Worm (Caenorhabditis elegans): ENCODE results near the gene magu-4.
A peak's percentile ranks its signal among the peaks of the same experiment; 100 is the strongest.

Gene magu-4

DNA sequence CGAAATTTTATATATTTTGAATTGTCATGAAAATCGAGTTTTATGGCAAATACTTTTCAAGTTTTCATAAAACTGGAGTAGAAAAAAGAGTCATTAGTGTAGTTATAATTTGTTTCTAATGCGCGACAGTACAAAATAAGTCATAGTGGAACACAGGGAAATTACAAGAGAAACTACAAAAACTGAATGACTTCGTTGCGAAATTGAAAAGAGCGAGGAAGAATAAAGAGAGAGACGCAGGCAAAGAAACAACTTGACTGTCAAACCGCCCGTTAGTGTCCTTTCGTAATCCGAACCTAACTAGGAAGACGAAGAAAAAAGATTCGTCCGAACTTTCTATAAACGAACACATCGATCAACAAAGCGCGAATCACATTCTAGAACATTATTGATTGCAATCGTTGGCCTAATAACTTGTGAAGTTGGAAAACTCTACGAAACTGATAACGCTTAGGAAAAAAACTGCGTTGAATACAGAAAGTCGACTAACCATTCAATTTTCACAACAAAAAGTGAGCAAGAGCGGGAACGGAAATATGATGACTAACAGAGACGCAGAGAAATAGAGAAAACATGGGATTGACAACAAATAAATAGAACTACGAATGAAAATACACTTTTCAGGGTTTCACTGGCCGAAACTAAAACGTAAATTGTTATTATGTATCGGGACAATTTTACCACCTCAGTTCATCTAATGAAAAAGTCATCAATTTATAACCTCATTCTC lies 16.0 kb upstream of the magu-4 start:
- TF ChIP-seq Y48G9A.11 (GFP tag; IDR thresholded peaks at IDR 0.05) = no peak
- TF ChIP-seq fkh-10 (GFP tag; optimal IDR thresholded peaks at IDR 0.05) = no peak
- TF ChIP-seq lin-38 (GFP tag; IDR thresholded peaks at IDR 0.05) = peak; percentile 36
- no peak for TF ChIP-seq ctbp-1 (GFP tag; IDR thresholded peaks at IDR 0.05)
- TF ChIP-seq zag-1 (tag; optimal IDR thresholded peaks at IDR 0.05) = no peak
- no peak for TF ChIP-seq set-16 (GFP tag; IDR thresholded peaks at IDR 0.05)
- no peak for TF ChIP-seq spr-3 (GFP tag; optimal IDR thresholded peaks at IDR 0.05)
- no peak for TF ChIP-seq unc-130 (GFP tag; optimal IDR thresholded peaks at IDR 0.05)
- no peak for TF ChIP-seq madf-5 (GFP tag; IDR thresholded peaks at IDR 0.05)
- no peak for TF ChIP-seq arid-1 (GFP tag; conservative IDR thresholded peaks at IDR 0.05)
- no peak for TF ChIP-seq ceh-82 (tag; optimal IDR thresholded peaks at IDR 0.05)
- TF ChIP-seq F44E2.7 (GFP tag; IDR thresholded peaks at IDR 0.05) = no peak
- TF ChIP-seq nhr-10 (tag; optimal IDR thresholded peaks at IDR 0.05) = no peak
- no peak for TF ChIP-seq lin-39 (tag; optimal IDR thresholded peaks at IDR 0.05)
- TF ChIP-seq nhr-237 (tag; optimal IDR thresholded peaks at IDR 0.05) = no peak
- no peak for TF ChIP-seq snpc-4 (tag; optimal IDR thresholded peaks at IDR 0.05)
- no peak for TF ChIP-seq R02D3.7 (tag; optimal IDR thresholded peaks at IDR 0.05)
- TF ChIP-seq nhr-111 (GFP tag; optimal IDR thresholded peaks at IDR 0.05) = no peak
- TF ChIP-seq nhr-102 (tag; optimal IDR thresholded peaks at IDR 0.05) = no peak
- TF ChIP-seq dpl-1 (GFP tag; optimal IDR thresholded peaks at IDR 0.05) = no peak
- TF ChIP-seq dve-1 (tag; optimal IDR thresholded peaks at IDR 0.05; ENCODE audit: insufficient read depth) = peak; percentile 13
- no peak for TF ChIP-seq F49E8.2 (tag; optimal IDR thresholded peaks at IDR 0.05; ENCODE audit: borderline replicate concordance)
- TF ChIP-seq ceh-44 (GFP tag; IDR thresholded peaks at IDR 0.05) = no peak
- no peak for TF ChIP-seq mdt-29 (GFP tag; IDR thresholded peaks at IDR 0.05)
- TF ChIP-seq aly-2 (tag; optimal IDR thresholded peaks at IDR 0.05) = no peak
- peak; percentile 35 for TF ChIP-seq nhr-6 (tag; optimal IDR thresholded peaks at IDR 0.05)
- TF ChIP-seq duxl-1 (tag; optimal IDR thresholded peaks at IDR 0.05; ENCODE audit: poor library complexity) = no peak
- no peak for TF ChIP-seq cey-2 (tag; optimal IDR thresholded peaks at IDR 0.05; ENCODE audit: borderline replicate concordance, insufficient read depth)
- TF ChIP-seq php-3 (GFP tag; IDR thresholded peaks at IDR 0.05) = no peak
- TF ChIP-seq egl-43 (GFP tag; IDR thresholded peaks at IDR 0.05) = no peak
- TF ChIP-seq attf-4 (tag; optimal IDR thresholded peaks at IDR 0.05) = no peak
- no peak for TF ChIP-seq D1046.2 (GFP tag; IDR thresholded peaks at IDR 0.05)
- TF ChIP-seq nhr-28 (tag; optimal IDR thresholded peaks at IDR 0.05) = peak; percentile 67
- TF ChIP-seq mep-1 (tag; optimal IDR thresholded peaks at IDR 0.05) = no peak
- no peak for TF ChIP-seq rbr-2 (tag; optimal IDR thresholded peaks at IDR 0.05)
- TF ChIP-seq aha-1 (tag) = peak; percentile 88
- TF ChIP-seq nhr-48 (tag; optimal IDR thresholded peaks at IDR 0.05) = no peak
- TF ChIP-seq gei-8 (GFP tag; optimal IDR thresholded peaks at IDR 0.05) = no peak
- no peak for TF ChIP-seq lin-1 (GFP tag; IDR thresholded peaks at IDR 0.05)
- TF ChIP-seq daf-12 (tag; optimal IDR thresholded peaks at IDR 0.05) = no peak
- peak; percentile 22 for TF ChIP-seq lin-13 (GFP tag; optimal IDR thresholded peaks at IDR 0.05)
- TF ChIP-seq daf-16 (GFP tag; optimal IDR thresholded peaks at IDR 0.05) = no peak
- peak; percentile 55 for TF ChIP-seq daf-16 (tag; optimal IDR thresholded peaks at IDR 0.05)
- no peak for TF ChIP-seq Y5F2A.4 (GFP tag; optimal IDR thresholded peaks at IDR 0.05)
- no peak for TF ChIP-seq Y105C5A.15 (GFP tag; IDR thresholded peaks at IDR 0.05)
- TF ChIP-seq ztf-11 (tag; optimal IDR thresholded peaks at IDR 0.05) = no peak
- TF ChIP-seq egl-27 (tag; optimal IDR thresholded peaks at IDR 0.05) = no peak
- no peak for TF ChIP-seq nhr-11 (tag; optimal IDR thresholded peaks at IDR 0.05)
- no peak for TF ChIP-seq ama-1 (optimal IDR thresholded peaks at IDR 0.05)
- TF ChIP-seq spr-1 (tag; optimal IDR thresholded peaks at IDR 0.05) = no peak
- TF ChIP-seq ceh-28 (tag; optimal IDR thresholded peaks at IDR 0.05) = no peak
- peak; percentile 31 for TF ChIP-seq T20F7.1 (GFP tag; optimal IDR thresholded peaks at IDR 0.05)
